Worm (Caenorhabditis elegans): ENCODE data around the gene F10A3.11.

DNA sequence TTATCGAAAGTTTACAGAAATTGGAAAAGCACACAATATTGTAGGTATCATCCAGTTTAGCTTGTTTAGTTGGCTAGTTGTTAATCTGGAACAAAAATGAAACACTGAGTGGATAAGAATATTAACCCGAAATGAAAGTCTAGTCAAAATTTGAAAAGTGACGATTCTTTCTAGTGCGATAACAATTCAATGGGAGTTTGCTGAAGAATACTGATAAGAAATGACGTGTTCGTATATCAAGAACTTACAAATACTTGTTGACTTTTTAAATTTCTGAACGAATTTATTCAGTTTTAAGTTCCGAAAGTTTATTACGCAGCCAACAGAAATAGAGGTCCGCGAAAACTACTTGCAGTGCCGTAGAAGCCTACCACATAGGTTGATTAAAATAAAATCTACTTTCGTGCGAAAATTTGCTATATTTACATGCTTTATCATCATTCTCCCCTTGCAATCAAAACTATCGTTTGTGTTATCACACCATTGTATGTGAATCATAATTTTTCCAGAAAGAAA lies 19.4 kb upstream of the F10A3.11 start, which contains the start of gene fbxa-88:
- TF ChIP-seq him-1 (tag; optimal IDR thresholded peaks at IDR 0.05) (no peak), W03F9.2 (tag; optimal IDR thresholded peaks at IDR 0.05) (no peak), dao-5 (tag; optimal IDR thresholded peaks at IDR 0.05) (no peak)

All from whole organism, L4/young adult.